Fruit fly (Drosophila melanogaster) whole organism, wandering third instar larva: ENCODE measurements around the gene CG14074.
A peak's percentile ranks its signal among the peaks of the same experiment; 100 is the strongest.

Experiments used
- Abd-B ChIP-seq: fragments of >200 bp; optimal IDR thresholded peaks from 2 replicates; lab custom pipeline; 2017; ENCODE audit warnings: missing biosample characterization, missing genetic modification characterization
- CG32264 ChIP-seq: fragments of 200-800 bp; sonication (Bioruptor generic); optimal IDR thresholded peaks from 2 replicates; lab custom pipeline; 2016; ENCODE audit warnings: missing biosample characterization, missing genetic modification characterization
- CG9705 ChIP-seq: fragments of 200-800 bp; sonication (Bioruptor generic); optimal IDR thresholded peaks from 2 replicates; lab custom pipeline; 2018; ENCODE audit warnings: missing biosample characterization, mild to moderate bottlenecking, missing genetic modification characterization
- CrebA ChIP-seq: fragments of 200-800 bp; sonication (Bioruptor generic); optimal IDR thresholded peaks from 2 replicates; lab custom pipeline; 2016; ENCODE audit warnings: missing biosample characterization, mild to moderate bottlenecking, missing genetic modification characterization, borderline replicate concordance
- Dfd ChIP-seq: fragments of >200 bp; optimal IDR thresholded peaks from 2 replicates; lab custom pipeline; 2017; ENCODE audit warnings: missing biosample characterization, missing genetic modification characterization
- Dif ChIP-seq: fragments of 200-275, 200-300 bp; sonication (Bioruptor generic); optimal IDR thresholded peaks from 2 replicates; lab custom pipeline; 2018; ENCODE audit warnings: missing biosample characterization, missing genetic modification characterization; ENCODE audit not compliant: partially characterized antibody
- GATAd ChIP-seq: sonication (Bioruptor generic); optimal IDR thresholded peaks from 2 replicates; lab custom pipeline; 2016; ENCODE audit warnings: missing biosample characterization, missing genetic modification characterization
- HLH106 ChIP-seq: fragments of 200-800 bp; optimal IDR thresholded peaks from 3 replicates; lab custom pipeline; 2019; ENCODE audit warnings: missing biosample characterization, mild to moderate bottlenecking, missing genetic modification characterization, moderate library complexity
- Hnf4 ChIP-seq: fragments of 200-800 bp; sonication (Bioruptor generic); optimal IDR thresholded peaks from 2 replicates; lab custom pipeline; 2016; ENCODE audit warnings: missing biosample characterization, mild to moderate bottlenecking, missing genetic modification characterization
- Hr78 ChIP-seq: fragments of >200 bp; optimal IDR thresholded peaks from 2 replicates; lab custom pipeline; 2017; ENCODE audit warnings: missing biosample characterization, missing genetic modification characterization
- Hr83 ChIP-seq: fragments of 200-300 bp; sonication (Bioruptor generic); optimal IDR thresholded peaks from 2 replicates; lab custom pipeline; 2016; ENCODE audit warnings: missing biosample characterization, mild to moderate bottlenecking, missing genetic modification characterization, moderate library complexity; ENCODE audit not compliant: poor library complexity, severe bottlenecking
- Jra ChIP-seq: sonication (Bioruptor generic); optimal IDR thresholded peaks from 2 replicates; lab custom pipeline; 2016; ENCODE audit warnings: missing biosample characterization, missing genetic modification characterization
- Mio ChIP-seq: sonication (Bioruptor generic); optimal IDR thresholded peaks from 2 replicates; lab custom pipeline; 2016; ENCODE audit warnings: missing biosample characterization, missing genetic modification characterization
- Myc ChIP-seq: fragments of >200 bp; optimal IDR thresholded peaks from 2 replicates; lab custom pipeline; 2017
- N ChIP-seq: fragments of >200 bp; optimal IDR thresholded peaks from 2 replicates; lab custom pipeline; 2018; ENCODE audit warnings: missing biosample characterization, missing external identifiers, missing genetic modification characterization
- OdsH ChIP-seq: fragments of 200-800 bp; sonication (Bioruptor generic); optimal IDR thresholded peaks from 2 replicates; lab custom pipeline; 2016; ENCODE audit warnings: missing biosample characterization, mild to moderate bottlenecking, missing genetic modification characterization
- Rel ChIP-seq, 2 experiments: fragments of 200-800 bp; sonication (Bioruptor generic) in 1 of 2; optimal IDR thresholded peaks; 2 replicates in 1 of 2; 3 replicates in 1 of 2; lab custom pipeline; 2016 to 2019; ENCODE audit warnings: mild to moderate bottlenecking in 2 of 2, missing biosample characterization in 2 of 2, missing genetic modification characterization in 2 of 2, moderate library complexity in 1 of 2
- Sp1 ChIP-seq: fragments of 200-800 bp; sonication (Bioruptor generic); optimal IDR thresholded peaks from 3 replicates; lab custom pipeline; 2019; ENCODE audit warnings: missing biosample characterization, mild to moderate bottlenecking, missing genetic modification characterization, moderate library complexity
- Vsx2 ChIP-seq: fragments of 200-300, 225-300 bp; sonication (Bioruptor generic); optimal IDR thresholded peaks from 2 replicates; lab custom pipeline; 2018; ENCODE audit warnings: missing biosample characterization, missing genetic modification characterization; ENCODE audit not compliant: partially characterized antibody
- br ChIP-seq: fragments of 200-800 bp; sonication (Bioruptor generic); optimal IDR thresholded peaks from 2 replicates; lab custom pipeline; 2016; ENCODE audit warnings: missing biosample characterization, missing genetic modification characterization
- brk ChIP-seq: fragments of 200-800 bp; sonication (Bioruptor generic); optimal IDR thresholded peaks from 2 replicates; lab custom pipeline; 2016; ENCODE audit warnings: missing biosample characterization, mild to moderate bottlenecking, missing genetic modification characterization
- dmrt93B ChIP-seq: fragments of 200-800 bp; sonication (Bioruptor generic); optimal IDR thresholded peaks from 2 replicates; lab custom pipeline; 2018; ENCODE audit warnings: missing biosample characterization, mild to moderate bottlenecking, missing genetic modification characterization
- dsf ChIP-seq: sonication (Bioruptor generic); optimal IDR thresholded peaks from 2 replicates; lab custom pipeline; 2016; ENCODE audit warnings: missing biosample characterization, missing genetic modification characterization, borderline replicate concordance
- ey ChIP-seq: fragments of 200-800 bp; sonication (Bioruptor generic); optimal IDR thresholded peaks from 2 replicates; lab custom pipeline; 2016; ENCODE audit warnings: missing biosample characterization, missing genetic modification characterization
- foxo ChIP-seq, 2 experiments: fragments of 200-800 bp; sonication (Bioruptor generic); optimal IDR thresholded peaks; 2 replicates in 1 of 2; 3 replicates in 1 of 2; lab custom pipeline; 2016 to 2017; ENCODE audit warnings: missing biosample characterization in 2 of 2, missing genetic modification characterization in 2 of 2
- fru ChIP-seq: fragments of 200-800 bp; sonication (Bioruptor generic); optimal IDR thresholded peaks from 3 replicates; lab custom pipeline; 2016; ENCODE audit warnings: missing biosample characterization, mild to moderate bottlenecking, missing genetic modification characterization
- h ChIP-seq: fragments of 200-800 bp; sonication (Bioruptor generic); optimal IDR thresholded peaks from 3 replicates; lab custom pipeline; 2016; ENCODE audit warnings: missing biosample characterization, mild to moderate bottlenecking, missing genetic modification characterization
- jim ChIP-seq: fragments of 175-275, 200-325 bp; sonication (Bioruptor generic); optimal IDR thresholded peaks from 2 replicates; lab custom pipeline; 2016; ENCODE audit warnings: missing biosample characterization, mild to moderate bottlenecking, missing genetic modification characterization
- lola ChIP-seq: fragments of >200 bp; optimal IDR thresholded peaks from 2 replicates; lab custom pipeline; 2017; ENCODE audit warnings: missing biosample characterization, missing genetic modification characterization
- psq ChIP-seq: fragments of 200-800 bp; sonication (Bioruptor generic); optimal IDR thresholded peaks from 3 replicates; lab custom pipeline; 2017; ENCODE audit warnings: missing biosample characterization, mild to moderate bottlenecking, missing genetic modification characterization, moderate library complexity
- rgr ChIP-seq: fragments of 200-800 bp; sonication (Bioruptor generic); optimal IDR thresholded peaks from 3 replicates; lab custom pipeline; 2016; ENCODE audit warnings: missing biosample characterization, mild to moderate bottlenecking, missing genetic modification characterization
- sage ChIP-seq: fragments of 200-800 bp; sonication (Bioruptor generic); optimal IDR thresholded peaks from 2 replicates; lab custom pipeline; 2016; ENCODE audit warnings: missing biosample characterization, mild to moderate bottlenecking, missing genetic modification characterization
- sv ChIP-seq: fragments of 200-800 bp; sonication (Bioruptor generic); optimal IDR thresholded peaks from 3 replicates; lab custom pipeline; 2016; ENCODE audit warnings: missing biosample characterization, missing genetic modification characterization
- tai ChIP-seq: sonication (Bioruptor generic); optimal IDR thresholded peaks from 2 replicates; lab custom pipeline; 2016; ENCODE audit warnings: missing biosample characterization, missing genetic modification characterization
- usp ChIP-seq: fragments of >200 bp; optimal IDR thresholded peaks from 2 replicates; lab custom pipeline; 2017; ENCODE audit warnings: missing biosample characterization, missing genetic modification characterization
- woc ChIP-seq: sonication (Bioruptor generic); optimal IDR thresholded peaks from 2 replicates; lab custom pipeline; 2016; ENCODE audit warnings: missing biosample characterization, mild to moderate bottlenecking, missing genetic modification characterization

Gene CG14074

dm6 chr3L:18870027-18870426 lies 4.0 kb downstream of the CG14074 start, which contains the start of gene Blos3:
Gene Blos3, plus strand, starts transcription at chr3L:18870224.
- TF ChIP-seq rgr (GFP tag; lab: Kevin White, UChicago): peak; percentile 55
- TF ChIP-seq foxo (GFP tag; optimal IDR thresholded peaks at IDR 0.05; lab: Kevin White, UChicago): peak in 1 of 2 experiments; percentile 83
- peak; percentile 44 for TF ChIP-seq psq (GFP tag; lab: Kevin White, UChicago)
- TF ChIP-seq Jra (GFP tag; lab: Kevin White, UChicago): peak; percentile 54
- no peak for TF ChIP-seq brk (GFP tag; lab: Kevin White, UChicago)
- TF ChIP-seq HLH106 (tag; lab: Kevin White, UChicago): peak; percentile 46
- TF ChIP-seq Mio (GFP tag; lab: Kevin White, UChicago): no peak
- peak; percentile 50 for TF ChIP-seq OdsH (GFP tag; lab: Kevin White, UChicago)
- peak; percentile 54 for TF ChIP-seq Hr83
- peak; percentile 52 for TF ChIP-seq CG9705
- TF ChIP-seq h: peak; percentile 71
- TF ChIP-seq woc (GFP tag; lab: Kevin White, UChicago): no peak
- TF ChIP-seq ey: peak; percentile 61

- TF ChIP-seq dsf (GFP tag; lab: Kevin White, UChicago): no peak
- TF ChIP-seq psq (GFP tag; lab: Kevin White, UChicago): peak; percentile 20
These were observed 6.4 kb downstream of the CG14074 start, which contains the start of the genes Rad9 and Uggt for dm6 chr3L:18872440-18872839. Gene Rad9, minus strand, starts transcription at chr3L:18872553. Gene Uggt, plus strand, starts transcription at chr3L:18872747.

DNA sequence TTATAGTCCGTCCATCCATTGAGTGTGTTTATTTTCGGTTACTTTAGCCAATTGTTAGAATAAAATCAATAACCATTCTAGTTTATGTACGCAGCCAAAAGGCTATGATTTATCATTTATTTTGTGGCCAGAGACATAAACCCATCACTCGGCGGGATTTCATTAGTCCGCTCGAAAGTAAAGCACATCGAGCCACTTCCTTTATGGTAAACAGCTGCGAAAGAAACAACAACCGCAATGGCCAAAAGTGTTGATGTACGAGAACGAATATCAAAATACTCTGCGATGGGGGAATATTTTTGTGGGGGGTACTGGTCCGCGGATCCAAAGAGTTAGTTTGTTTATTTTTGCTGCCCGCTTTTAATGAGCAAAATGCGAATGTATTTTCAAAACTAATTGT lies 15.6 kb downstream of the CG14074 start:
- TF ChIP-seq GATAd (GFP tag; lab: Kevin White, UChicago) (no peak), woc (GFP tag; lab: Kevin White, UChicago) (no peak), Hnf4 (GFP tag; lab: Kevin White, UChicago) (no peak), OdsH (GFP tag; lab: Kevin White, UChicago) (no peak), CrebA (no peak), dmrt93B (GFP tag; lab: Kevin White, UChicago) (no peak), usp (GFP tag; lab: Kevin White, UChicago) (no peak), CG9705 (no peak), Myc (lab: Kevin White, UChicago) (no peak), CG32264 (no peak), Sp1 (no peak), Vsx2 (GFP tag; lab: Kevin White, UChicago) (no peak), lola (GFP tag; lab: Kevin White, UChicago) (no peak), br (no peak), sv (no peak), N (no peak), tai (GFP tag; lab: Kevin White, UChicago) (no peak), Mio (GFP tag; lab: Kevin White, UChicago) (no peak), sage (GFP tag; lab: Kevin White, UChicago) (no peak)

- no peak for TF ChIP-seq GATAd (GFP tag; lab: Kevin White, UChicago)
- peak; percentile 20 for TF ChIP-seq rgr (GFP tag; lab: Kevin White, UChicago)
- TF ChIP-seq jim (GFP tag; lab: Kevin White, UChicago): no peak
- TF ChIP-seq Vsx2 (GFP tag; lab: Kevin White, UChicago): no peak
- TF ChIP-seq CrebA: no peak
- no peak for TF ChIP-seq Myc (lab: Kevin White, UChicago)
- TF ChIP-seq ey: no peak
- TF ChIP-seq dsf (GFP tag; lab: Kevin White, UChicago): no peak
- no peak for TF ChIP-seq br
- TF ChIP-seq dmrt93B (GFP tag; lab: Kevin White, UChicago): no peak
- TF ChIP-seq Dif (GFP tag; lab: Kevin White, UChicago): peak; percentile 0
- no peak for TF ChIP-seq Abd-B
- peak; percentile 41 for TF ChIP-seq fru (GFP tag; lab: Kevin White, UChicago)
- no peak for TF ChIP-seq OdsH (GFP tag; lab: Kevin White, UChicago)
- no peak for TF ChIP-seq Rel (GFP tag; optimal IDR thresholded peaks at IDR 0.05; lab: Kevin White, UChicago)
- peak; percentile 35 for TF ChIP-seq Rel (tag; optimal IDR thresholded peaks at IDR 0.05; lab: Kevin White, UChicago)
- peak; percentile 30 for TF ChIP-seq Hnf4 (GFP tag; lab: Kevin White, UChicago)
- no peak for TF ChIP-seq usp (GFP tag; lab: Kevin White, UChicago)
- no peak for TF ChIP-seq HLH106 (tag; lab: Kevin White, UChicago)
- TF ChIP-seq Mio (GFP tag; lab: Kevin White, UChicago): no peak
- no peak for TF ChIP-seq Hr78 (GFP tag; lab: Kevin White, UChicago)
- no peak for TF ChIP-seq Hr83
- TF ChIP-seq CG9705: no peak
- TF ChIP-seq Sp1: no peak
- peak; percentile 8 for TF ChIP-seq h
- no peak for TF ChIP-seq woc (GFP tag; lab: Kevin White, UChicago)
- TF ChIP-seq Dfd (GFP tag; lab: Kevin White, UChicago): no peak
- no peak for TF ChIP-seq sage (GFP tag; lab: Kevin White, UChicago)
- TF ChIP-seq foxo (GFP tag; optimal IDR thresholded peaks at IDR 0.05; lab: Kevin White, UChicago): peak in 1 of 2 experiments; percentile 33
- no peak for TF ChIP-seq Jra (GFP tag; lab: Kevin White, UChicago)
- TF ChIP-seq lola (GFP tag; lab: Kevin White, UChicago): no peak
- TF ChIP-seq, all 38 proteins: peak for 7
These were observed 23.3 kb downstream of the CG14074 start for dm6 chr3L:18889222-18889866.
